Fruit fly (Drosophila melanogaster) whole organism, embryonic: ENCODE data around the gene roq.

Experiments used
- C15 ChIP-seq: fragments of 200-800 bp; sonication (Bioruptor generic); IDR thresholded peaks from 3 replicates; pipeline ENCODE4 v1.3.6; 2022; ENCODE audit warnings: missing biosample characterization, missing genetic modification characterization
- CG3995 ChIP-seq: fragments of 200-800 bp; sonication (Bioruptor generic); optimal IDR thresholded peaks from 3 replicates; lab custom pipeline; 2016; ENCODE audit warnings: missing biosample characterization, missing genetic modification characterization
- CG4282 ChIP-seq: fragments of 200-800 bp; sonication (Bioruptor generic); optimal IDR thresholded peaks from 2 replicates; lab custom pipeline; 2016; ENCODE audit warnings: missing biosample characterization, missing genetic modification characterization
- D19B ChIP-seq: fragments of 200-800 bp; sonication (Bioruptor generic); optimal IDR thresholded peaks from 2 replicates; lab custom pipeline; 2017; ENCODE audit warnings: missing biosample characterization, mild to moderate bottlenecking, missing genetic modification characterization
- Sox102F ChIP-seq: fragments of 200-800 bp; sonication (Bioruptor generic); optimal IDR thresholded peaks from 2 replicates; lab custom pipeline; 2018; ENCODE audit warnings: missing biosample characterization, mild to moderate bottlenecking, missing genetic modification characterization, moderate library complexity
- dmrt11E ChIP-seq: fragments of 200-800 bp; sonication (Bioruptor generic); optimal IDR thresholded peaks from 3 replicates; lab custom pipeline; 2018; ENCODE audit warnings: missing biosample characterization, mild to moderate bottlenecking, missing genetic modification characterization, moderate library complexity
- sisA ChIP-seq: fragments of 200-800 bp; sonication (Bioruptor generic); IDR thresholded peaks from 2 replicates; pipeline ENCODE4 v1.3.6; 2022; ENCODE audit warnings: missing biosample characterization, missing genetic modification characterization

dm6 chr3L:16333013-16333412 lies 45.4 kb downstream of the roq start, which contains the start of gene CG13056:
- TF ChIP-seq dmrt11E (tag; lab: Kevin White, UChicago), result no peak
- no peak for TF ChIP-seq Sox102F (GFP tag; lab: Kevin White, UChicago)
- TF ChIP-seq D19B (GFP tag; lab: Kevin White, UChicago), result no peak
- no peak for TF ChIP-seq CG3995 (GFP tag; lab: Kevin White, UChicago)
- TF ChIP-seq C15 (GFP tag; lab: Robert Waterston, UW), result no peak
- TF ChIP-seq CG4282 (GFP tag; lab: Kevin White, UChicago), result no peak
- no peak for TF ChIP-seq sisA (GFP tag; lab: Robert Waterston, UW)
